Worm (Caenorhabditis elegans) whole organism, mixed stage, embryonic: ENCODE data around the gene F42F12.4.

ENCODE experiments used
- elt-3 ChIP-seq: fragments of 150-350 bp; optimal IDR thresholded peaks from 2 replicates; lab custom pipeline; 2014; ENCODE audit warnings: missing biosample characterization, missing genetic modification characterization
- lin-13 ChIP-seq: fragments of 150-350 bp; optimal IDR thresholded peaks from 2 replicates; lab custom pipeline; 2014; ENCODE audit warnings: missing biosample characterization, missing genetic modification characterization
- lin-32 ChIP-seq: fragments of 200-800 bp; sonication (Bioruptor generic); optimal IDR thresholded peaks from 2 replicates; lab custom pipeline; 2018; ENCODE audit warnings: mild to moderate bottlenecking, missing genetic modification characterization, missing compliant biosample characterization
- mab-5 ChIP-seq: fragments of 150-350 bp; optimal IDR thresholded peaks from 2 replicates; lab custom pipeline; 2014; ENCODE audit warnings: missing biosample characterization, missing genetic modification characterization
- mep-1 ChIP-seq: fragments of 150-350 bp; optimal IDR thresholded peaks from 2 replicates; lab custom pipeline; 2017; ENCODE audit warnings: missing biosample characterization, missing genetic modification reagents, missing genetic modification characterization, inconsistent platforms
- nhr-12 ChIP-seq: fragments of 150-350 bp; optimal IDR thresholded peaks from 2 replicates; lab custom pipeline; 2014; ENCODE audit warnings: missing biosample characterization, missing genetic modification characterization
- nhr-76 ChIP-seq: sonication (generic microtip); optimal IDR thresholded peaks from 2 replicates; lab custom pipeline; 2017; ENCODE audit warnings: missing biosample characterization, missing genetic modification characterization
- pha-4 ChIP-seq: fragments of 150-350 bp; optimal IDR thresholded peaks from 2 replicates; lab custom pipeline; 2018; ENCODE audit warnings: missing biosample characterization, missing genetic modification reagents, missing genetic modification characterization
- sem-2 ChIP-seq: fragments of 200-800 bp; sonication (Bioruptor generic); optimal IDR thresholded peaks from 2 replicates; lab custom pipeline; 2018; ENCODE audit warnings: mild to moderate bottlenecking, missing genetic modification characterization, missing compliant biosample characterization
- snpc-4 ChIP-seq: fragments of 150-350 bp; optimal IDR thresholded peaks from 2 replicates; lab custom pipeline; 2014; ENCODE audit warnings: missing biosample characterization, missing genetic modification characterization
- unc-39 ChIP-seq: fragments of 150-350 bp; optimal IDR thresholded peaks from 2 replicates; lab custom pipeline; 2014; ENCODE audit warnings: missing biosample characterization, missing genetic modification characterization
- unc-62 ChIP-seq: fragments of 150-350 bp; optimal IDR thresholded peaks from 2 replicates; lab custom pipeline; 2014; ENCODE audit warnings: missing biosample characterization, missing genetic modification reagents, missing genetic modification characterization
- ztf-11 ChIP-seq: fragments of 150-350 bp; optimal IDR thresholded peaks from 2 replicates; lab custom pipeline; 2014; ENCODE audit warnings: missing biosample characterization, missing genetic modification characterization

ce11 chrX:12306565-12306964 lies 46.2 kb downstream of the F42F12.4 start, which contains the start of gene phf-32:
- no peak for TF ChIP-seq lin-13 (tag; lab: Kevin White, UChicago)
- TF ChIP-seq mep-1 (tag; lab: Kevin White, UChicago), result no peak
- TF ChIP-seq elt-3, result no peak
- TF ChIP-seq ztf-11 (tag; lab: Kevin White, UChicago), result no peak
- no peak for TF ChIP-seq unc-62
- no peak for TF ChIP-seq mab-5
- TF ChIP-seq nhr-76 (tag; lab: Kevin White, UChicago), result no peak
- TF ChIP-seq nhr-12 (tag; lab: Kevin White, UChicago), result no peak
- no peak for TF ChIP-seq pha-4
- TF ChIP-seq unc-39 (tag; lab: Kevin White, UChicago), result no peak
- TF ChIP-seq lin-32 (GFP tag; lab: Kevin White, UChicago), result no peak
- no peak for TF ChIP-seq snpc-4 (tag; lab: Kevin White, UChicago)
- no peak for TF ChIP-seq sem-2
